Fruit fly (Drosophila melanogaster): ENCODE results near the gene CG18731.

DNA sequence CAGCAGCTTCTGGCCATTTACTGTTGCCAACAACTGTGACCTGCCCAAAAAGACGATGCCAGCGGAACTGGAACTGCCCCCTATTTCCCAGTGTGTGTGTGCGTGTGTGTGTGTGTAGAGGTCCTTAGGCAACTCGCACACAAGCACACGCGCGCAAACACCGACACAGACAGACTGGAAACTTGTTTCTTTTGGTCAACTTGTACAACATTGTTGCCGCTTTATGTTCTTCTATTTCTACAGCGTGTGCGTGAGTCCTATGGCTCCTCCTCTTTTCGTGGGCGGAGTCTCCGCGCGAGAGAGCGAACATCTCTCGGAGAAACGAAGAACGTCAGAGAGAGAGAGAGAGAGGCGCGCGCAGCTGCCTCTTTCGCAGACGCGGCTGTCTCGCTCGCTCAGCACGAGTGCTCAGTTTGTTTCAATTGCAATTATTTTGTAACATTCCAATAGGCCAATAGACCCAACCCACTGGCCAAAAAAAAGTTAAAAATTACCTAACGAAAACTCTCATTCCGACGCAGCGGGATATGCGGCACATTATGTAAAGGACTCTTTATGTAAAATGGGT, 33.8 kb upstream of the CG18731 start:
- no peak for TF ChIP-seq psq (optimal IDR thresholded peaks at IDR 0.05)
- no peak for TF ChIP-seq insv (optimal IDR thresholded peaks at IDR 0.05)

Data from Kc167 (cell line).